Fruit fly (Drosophila melanogaster) whole organism: ENCODE results near the gene Abcd3.

Source experiments
- CG8478 ChIP-seq: fragments of >200 bp; optimal IDR thresholded peaks from 2 replicates; lab custom pipeline; 2018; ENCODE audit warnings: inconsistent platforms
- Dll ChIP-seq: fragments of >200 bp; optimal IDR thresholded peaks from 2 replicates; lab custom pipeline; 2017
- EcR ChIP-seq, 2 experiments: fragments of >200 bp; optimal IDR thresholded peaks; 2 replicates each; lab custom pipeline; 2017; ENCODE audit warnings: missing biosample characterization in 2 of 2, missing genetic modification characterization in 2 of 2, missing genetic modification reagents in 2 of 2
- psq ChIP-seq: fragments of >200 bp; optimal IDR thresholded peaks from 2 replicates; lab custom pipeline; 2017

- TF ChIP-seq EcR (GFP tag; optimal IDR thresholded peaks at IDR 0.05; lab: Kevin White, UChicago): no peak
- no peak for TF ChIP-seq psq (lab: Kevin White, UChicago)
- TF ChIP-seq CG8478: no peak
- TF ChIP-seq Dll (lab: Kevin White, UChicago): no peak
Observed at dm6 chrX:19783457-19783856, 32.9 kb downstream of the Abcd3 start, which contains the start of gene zld.
